Worm (Caenorhabditis elegans) whole organism, L1 larva: ENCODE results near the gene hsp-1.

Experiments used
- ceh-88 ChIP-seq: fragments of 200-800 bp; sonication (Bioruptor generic); IDR thresholded peaks from 2 replicates; pipeline ENCODE4 v1.3.6; 2022; ENCODE audit warnings: missing genetic modification characterization, missing compliant biosample characterization
- fkh-8 ChIP-seq: sonication (generic microtip); optimal IDR thresholded peaks from 2 replicates; lab custom pipeline; 2016; ENCODE audit warnings: mild to moderate bottlenecking, missing genetic modification characterization, missing compliant biosample characterization
- hlh-4 ChIP-seq: sonication (generic microtip); optimal IDR thresholded peaks from 2 replicates; lab custom pipeline; 2016; ENCODE audit warnings: mild to moderate bottlenecking, missing genetic modification characterization, missing compliant biosample characterization
- lir-3 ChIP-seq: sonication (generic microtip); optimal IDR thresholded peaks from 2 replicates; lab custom pipeline; 2016; ENCODE audit warnings: mild to moderate bottlenecking, missing genetic modification characterization, moderate library complexity, missing compliant biosample characterization; ENCODE audit not compliant: poor library complexity
- lsy-2 ChIP-seq, 2 experiments: fragments of 150-350 bp; optimal IDR thresholded peaks; 2 replicates each; lab custom pipeline; 2014; ENCODE audit warnings: missing biosample characterization in 2 of 2, missing genetic modification characterization in 2 of 2
- mab-9 ChIP-seq: fragments of 200-800 bp; sonication (Bioruptor generic); IDR thresholded peaks from 2 replicates; pipeline ENCODE4 v1.3.6; 2022; ENCODE audit warnings: missing genetic modification reagents, missing genetic modification characterization, missing compliant biosample characterization
- nhr-19 ChIP-seq: fragments of 200-800 bp; sonication (Bioruptor generic); conservative IDR thresholded peaks from 2 replicates; pipeline ENCODE4 v1.3.6; 2022; ENCODE audit warnings: missing genetic modification characterization, missing compliant biosample characterization
- pqm-1 ChIP-seq: sonication (generic microtip); optimal IDR thresholded peaks from 3 replicates; lab custom pipeline; 2017; ENCODE audit warnings: missing biosample characterization, missing genetic modification characterization
- snpc-4 ChIP-seq: fragments of 150-350 bp; optimal IDR thresholded peaks from 2 replicates; lab custom pipeline; 2014; ENCODE audit warnings: missing biosample characterization, missing genetic modification characterization
- sox-4 ChIP-seq: sonication (generic microtip); optimal IDR thresholded peaks from 2 replicates; lab custom pipeline; 2016; ENCODE audit warnings: missing genetic modification characterization, missing compliant biosample characterization
- unc-30 ChIP-seq: sonication (generic microtip); optimal IDR thresholded peaks from 2 replicates; lab custom pipeline; 2017; ENCODE audit warnings: missing biosample characterization, missing genetic modification characterization
- zag-1 ChIP-seq: fragments of 150-350 bp; optimal IDR thresholded peaks from 2 replicates; lab custom pipeline; 2014; ENCODE audit warnings: missing biosample characterization, missing genetic modification characterization

DNA sequence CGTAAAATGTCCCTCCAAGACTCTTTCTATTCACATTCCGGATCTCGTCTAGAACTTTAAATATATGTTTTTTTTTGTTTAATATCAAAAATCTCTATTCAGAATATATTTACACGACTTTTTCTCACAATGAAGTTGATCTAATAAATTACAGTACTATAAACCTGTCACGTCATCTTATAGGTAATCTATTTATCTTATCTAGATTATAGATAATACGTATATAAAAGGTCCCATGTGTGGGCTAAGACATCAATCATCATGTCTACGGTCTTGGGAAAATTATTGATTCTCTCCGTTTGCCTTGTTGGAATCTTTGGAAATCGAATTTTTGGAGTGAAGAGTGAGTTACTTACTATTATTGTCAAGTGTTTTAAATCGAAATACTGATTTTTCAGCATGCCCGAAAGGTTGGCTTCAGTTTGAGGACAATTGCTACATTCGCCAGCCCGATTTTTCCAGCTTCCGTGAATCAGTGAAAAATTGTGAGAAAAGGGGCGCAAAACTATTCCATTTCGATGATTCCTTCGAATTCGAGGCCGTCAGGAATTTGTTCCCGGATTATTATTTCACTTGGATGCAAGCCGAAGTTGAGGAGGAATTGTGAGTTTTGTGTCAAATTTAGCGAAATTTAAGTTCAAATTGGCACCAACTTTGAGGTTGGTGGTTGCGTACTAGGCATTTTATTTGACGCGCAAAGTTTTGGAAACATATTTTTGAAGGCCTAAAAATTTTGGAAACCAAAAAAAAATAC lies 1.9 kb upstream of the hsp-1 start, which contains the start of gene clec-196:
- TF ChIP-seq unc-30 (tag; lab: Kevin White, UChicago) (no peak), pqm-1 (no peak), lir-3 (no peak), mab-9 (GFP tag; lab: Robert Waterston, UW) (no peak), fkh-8 (no peak), nhr-19 (GFP tag; lab: Robert Waterston, UW) (no peak), zag-1 (no peak), sox-4 (no peak), lsy-2 (tag; optimal IDR thresholded peaks at IDR 0.05; lab: Kevin White, UChicago) (peak in 1 of 2 experiments; percentile 9), ceh-88 (GFP tag; lab: Robert Waterston, UW) (0 out of 2 replicates have a peak, but pooled peaks have one; percentile 14), hlh-4 (tag; lab: Kevin White, UChicago) (no peak), snpc-4 (tag; lab: Kevin White, UChicago) (no peak)
